Worm (Caenorhabditis elegans) whole organism, midembryonic: ENCODE results near the gene C33H5.1.

Experiments used
- T22C8.4 ChIP-seq: fragments of 200-800 bp; sonication (Bioruptor generic); IDR thresholded peaks from 2 replicates; pipeline ENCODE4 v1.3.6; 2022; ENCODE audit warnings: missing genetic modification characterization, missing compliant biosample characterization
- flt-1 ChIP-seq: fragments of 200-800 bp; sonication (Bioruptor generic); IDR thresholded peaks from 2 replicates; pipeline ENCODE4 v1.3.6; 2022; ENCODE audit warnings: missing genetic modification characterization, missing compliant biosample characterization
- klf-2 ChIP-seq: fragments of 200-800 bp; sonication (Bioruptor generic); conservative IDR thresholded peaks from 2 replicates; pipeline ENCODE4 v1.3.6; 2022; ENCODE audit warnings: missing genetic modification reagents, missing genetic modification characterization, missing compliant biosample characterization
- ztf-23 ChIP-seq: fragments of 200-800 bp; sonication (Bioruptor generic); IDR thresholded peaks from 2 replicates; pipeline ENCODE4 v1.3.6; 2022; ENCODE audit warnings: missing genetic modification reagents, missing genetic modification characterization, missing compliant biosample characterization
- ztf-29 ChIP-seq: fragments of 200-800 bp; sonication (Bioruptor generic); IDR thresholded peaks from 2 replicates; pipeline ENCODE4 v1.3.6; 2022; ENCODE audit warnings: missing genetic modification reagents, missing genetic modification characterization, missing compliant biosample characterization

DNA sequence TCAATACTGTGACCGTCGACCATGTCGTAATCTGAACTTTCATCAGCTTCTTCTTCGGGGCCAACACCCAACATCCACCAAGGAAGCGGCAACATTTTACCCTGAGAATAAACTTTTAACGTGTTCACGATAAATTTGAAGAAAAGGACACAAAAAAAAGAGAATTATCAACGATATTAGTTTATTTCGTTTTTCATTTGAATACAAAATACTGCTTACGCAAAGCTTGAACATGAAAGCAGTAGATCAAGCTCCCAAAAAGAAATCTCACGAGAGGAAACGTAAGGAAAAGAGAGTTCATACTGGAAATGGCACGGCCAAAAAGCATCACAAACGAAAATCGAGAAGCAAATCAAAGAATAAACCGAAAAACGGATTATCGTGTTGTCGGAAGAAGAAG, 45.0 kb upstream of the C33H5.1 start, which contains the start of the genes C46A5.6 and C46A5.1:
- no peak for TF ChIP-seq klf-2 (GFP tag; lab: Robert Waterston, UW)
- no peak for TF ChIP-seq ztf-29 (GFP tag; lab: Robert Waterston, UW)
- TF ChIP-seq ztf-23 (GFP tag; lab: Robert Waterston, UW): no peak
- no peak for TF ChIP-seq T22C8.4 (GFP tag; lab: Robert Waterston, UW)
- no peak for TF ChIP-seq flt-1 (GFP tag; lab: Robert Waterston, UW)
